Worm (Caenorhabditis elegans) whole organism, midembryonic: ENCODE data around the gene otpl-5.

Experiments
- T22C8.4 ChIP-seq: fragments of 200-800 bp; sonication (Bioruptor generic); IDR thresholded peaks from 2 replicates; pipeline ENCODE4 v1.3.6; 2022; ENCODE audit warnings: missing genetic modification characterization, missing compliant biosample characterization
- cog-1 ChIP-seq: sonication (generic microtip); optimal IDR thresholded peaks from 2 replicates; lab custom pipeline; 2016; ENCODE audit warnings: missing genetic modification characterization, missing compliant biosample characterization
- flt-1 ChIP-seq: fragments of 200-800 bp; sonication (Bioruptor generic); IDR thresholded peaks from 2 replicates; pipeline ENCODE4 v1.3.6; 2022; ENCODE audit warnings: missing genetic modification characterization, missing compliant biosample characterization
- klf-2 ChIP-seq: fragments of 200-800 bp; sonication (Bioruptor generic); conservative IDR thresholded peaks from 2 replicates; pipeline ENCODE4 v1.3.6; 2022; ENCODE audit warnings: missing genetic modification reagents, missing genetic modification characterization, missing compliant biosample characterization
- med-1 ChIP-seq: sonication (generic microtip); optimal IDR thresholded peaks from 2 replicates; lab custom pipeline; 2017; ENCODE audit warnings: missing genetic modification characterization, mild to moderate bottlenecking, missing compliant biosample characterization, antibody characterized with exemption, missing genetic modification reagents; ENCODE audit not compliant: insufficient read depth
- ref-1 ChIP-seq: fragments of 200-800 bp; sonication (Bioruptor generic); conservative IDR thresholded peaks from 2 replicates; pipeline ENCODE4 v1.3.6; 2022; ENCODE audit warnings: missing genetic modification reagents, missing genetic modification characterization, missing compliant biosample characterization
- tab-1 ChIP-seq: fragments of 200-800 bp; sonication (Bioruptor generic); IDR thresholded peaks from 2 replicates; pipeline ENCODE4 v1.3.6; 2022; ENCODE audit warnings: missing genetic modification characterization, missing compliant biosample characterization
- ztf-23 ChIP-seq: fragments of 200-800 bp; sonication (Bioruptor generic); IDR thresholded peaks from 2 replicates; pipeline ENCODE4 v1.3.6; 2022; ENCODE audit warnings: missing genetic modification reagents, missing genetic modification characterization, missing compliant biosample characterization
- ztf-29 ChIP-seq: fragments of 200-800 bp; sonication (Bioruptor generic); IDR thresholded peaks from 2 replicates; pipeline ENCODE4 v1.3.6; 2022; ENCODE audit warnings: missing genetic modification reagents, missing genetic modification characterization, missing compliant biosample characterization

otpl-5 gene

ce11 chrV:8529219-8529618 is at the start of gene otpl-5:
otpl-5 (plus strand) TSS chrV:8529519.
- TF ChIP-seq ref-1 (GFP tag; lab: Robert Waterston, UW) = no peak
- no peak for TF ChIP-seq med-1 (GFP tag; lab: Kevin White, UChicago)
- no peak for TF ChIP-seq ztf-29 (GFP tag; lab: Robert Waterston, UW)
- TF ChIP-seq T22C8.4 = no peak
- TF ChIP-seq tab-1 (GFP tag; lab: Robert Waterston, UW) = no peak
- TF ChIP-seq cog-1 (tag; lab: Kevin White, UChicago) = no peak
- TF ChIP-seq klf-2 (GFP tag; lab: Robert Waterston, UW) = no peak
- TF ChIP-seq ztf-23 (GFP tag; lab: Robert Waterston, UW) = no peak

- no peak for TF ChIP-seq tab-1 (GFP tag; lab: Robert Waterston, UW)
- no peak for TF ChIP-seq flt-1
- TF ChIP-seq ztf-29 (GFP tag; lab: Robert Waterston, UW) = no peak
- TF ChIP-seq cog-1 (tag; lab: Kevin White, UChicago) = no peak
- no peak for TF ChIP-seq ztf-23 (GFP tag; lab: Robert Waterston, UW)
- no peak for TF ChIP-seq klf-2 (GFP tag; lab: Robert Waterston, UW)
- no peak for TF ChIP-seq med-1 (GFP tag; lab: Kevin White, UChicago)
- no peak for TF ChIP-seq ref-1 (GFP tag; lab: Robert Waterston, UW)
- TF ChIP-seq T22C8.4 = no peak
Measured at ce11 chrV:8481274-8481673, 48.0 kb upstream of the otpl-5 start.

- no peak for TF ChIP-seq med-1 (GFP tag; lab: Kevin White, UChicago)
- no peak for TF ChIP-seq tab-1 (GFP tag; lab: Robert Waterston, UW)
- no peak for TF ChIP-seq ref-1 (GFP tag; lab: Robert Waterston, UW)
- no peak for TF ChIP-seq ztf-29 (GFP tag; lab: Robert Waterston, UW)
- TF ChIP-seq cog-1 (tag; lab: Kevin White, UChicago) = no peak
- TF ChIP-seq flt-1 = no peak
- TF ChIP-seq ztf-23 (GFP tag; lab: Robert Waterston, UW) = no peak
- no peak for TF ChIP-seq klf-2 (GFP tag; lab: Robert Waterston, UW)
- TF ChIP-seq T22C8.4 = no peak
Measured at ce11 chrV:8494260-8494939, 34.9 kb upstream of the otpl-5 start, which contains the start of gene pxn-1. pxn-1 (plus strand) TSS chrV:8494889.

DNA sequence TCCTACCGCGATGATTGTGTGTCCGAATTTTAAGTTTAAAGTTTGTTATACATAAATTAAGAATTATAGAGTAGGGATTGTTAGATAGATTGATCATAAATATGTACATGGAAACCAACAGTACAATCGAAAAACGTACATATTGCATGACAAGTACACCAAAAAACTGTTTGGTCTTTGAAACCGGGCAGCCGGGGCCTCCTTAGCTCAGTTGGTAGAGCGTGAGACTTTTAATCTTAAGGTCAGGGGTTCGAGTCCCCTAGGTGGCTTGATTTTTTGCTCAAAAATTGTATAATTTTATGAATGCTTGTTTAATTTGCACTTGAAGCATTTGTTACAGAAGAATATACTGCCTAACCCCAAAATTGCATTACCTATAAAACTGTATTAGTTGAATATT is 34.2 kb upstream of the otpl-5 start:
- TF ChIP-seq cog-1 (tag; lab: Kevin White, UChicago) (no peak), med-1 (GFP tag; lab: Kevin White, UChicago) (no peak), ztf-23 (GFP tag; lab: Robert Waterston, UW) (no peak), tab-1 (GFP tag; lab: Robert Waterston, UW) (no peak), klf-2 (GFP tag; lab: Robert Waterston, UW) (no peak), ref-1 (GFP tag; lab: Robert Waterston, UW) (no peak), ztf-29 (GFP tag; lab: Robert Waterston, UW) (no peak), T22C8.4 (no peak), flt-1 (no peak)

ce11 chrV:8495965-8496364 is 33.4 kb upstream of the otpl-5 start:
- TF ChIP-seq tab-1 (GFP tag; lab: Robert Waterston, UW) (0 out of 2 replicates have a peak, but pooled peaks have one; percentile 8), ztf-29 (GFP tag; lab: Robert Waterston, UW) (no peak)

DNA sequence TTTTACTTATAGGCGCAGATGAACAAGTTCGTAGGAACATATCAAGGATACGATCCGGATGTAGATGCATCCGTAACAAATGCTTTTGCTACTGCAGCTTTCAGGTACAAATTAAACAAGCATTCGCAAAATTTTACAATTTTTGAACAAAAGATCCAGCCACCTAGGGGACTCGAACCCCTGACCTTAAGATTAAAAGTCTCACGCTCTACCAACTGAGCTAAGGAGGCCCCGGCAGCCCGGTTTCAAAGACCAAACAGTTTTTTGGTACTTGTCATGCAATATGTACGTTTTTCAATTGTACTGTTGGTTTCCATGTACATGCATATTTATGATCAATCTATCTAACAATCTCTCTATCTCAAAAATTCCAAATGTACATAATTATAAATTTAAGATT is 29.9 kb upstream of the otpl-5 start:
- TF ChIP-seq klf-2 (GFP tag; lab: Robert Waterston, UW) = no peak
- no peak for TF ChIP-seq cog-1 (tag; lab: Kevin White, UChicago)
- TF ChIP-seq flt-1 = no peak
- no peak for TF ChIP-seq ref-1 (GFP tag; lab: Robert Waterston, UW)
- no peak for TF ChIP-seq med-1 (GFP tag; lab: Kevin White, UChicago)
- TF ChIP-seq ztf-23 (GFP tag; lab: Robert Waterston, UW) = no peak
- no peak for TF ChIP-seq tab-1 (GFP tag; lab: Robert Waterston, UW)
- no peak for TF ChIP-seq T22C8.4
- TF ChIP-seq ztf-29 (GFP tag; lab: Robert Waterston, UW) = no peak

- TF ChIP-seq ztf-23 (GFP tag; lab: Robert Waterston, UW) (peak; percentile 99), ztf-29 (GFP tag; lab: Robert Waterston, UW) (peak; percentile 99), cog-1 (tag; lab: Kevin White, UChicago) (peak; percentile 97), tab-1 (GFP tag; lab: Robert Waterston, UW) (peak; percentile 100), flt-1 (peak; percentile 99), med-1 (GFP tag; lab: Kevin White, UChicago) (peak; percentile 93), T22C8.4 (peak; percentile 98), ref-1 (GFP tag; lab: Robert Waterston, UW) (peak; percentile 98), klf-2 (GFP tag; lab: Robert Waterston, UW) (peak; percentile 100)
Measured at ce11 chrV:8500348-8500747, 29.0 kb upstream of the otpl-5 start.

ce11 chrV:8507324-8507723 is 22.0 kb upstream of the otpl-5 start, which contains the start of gene ZK994.6:
ZK994.6 (minus strand) TSS chrV:8507424.
- no peak for TF ChIP-seq ztf-29 (GFP tag; lab: Robert Waterston, UW)
- TF ChIP-seq ztf-23 (GFP tag; lab: Robert Waterston, UW) = no peak
- TF ChIP-seq ref-1 (GFP tag; lab: Robert Waterston, UW) = no peak
- no peak for TF ChIP-seq T22C8.4
- no peak for TF ChIP-seq cog-1 (tag; lab: Kevin White, UChicago)
- TF ChIP-seq flt-1 = no peak
- TF ChIP-seq klf-2 (GFP tag; lab: Robert Waterston, UW) = no peak

ce11 chrV:8513361-8513760 is 16.0 kb upstream of the otpl-5 start, which contains the start of gene F45F2.9:
F45F2.9 (minus strand) TSS chrV:8513461.
- TF ChIP-seq ztf-29 (GFP tag; lab: Robert Waterston, UW) (no peak), ztf-23 (GFP tag; lab: Robert Waterston, UW) (no peak), T22C8.4 (no peak), ref-1 (GFP tag; lab: Robert Waterston, UW) (no peak), med-1 (GFP tag; lab: Kevin White, UChicago) (no peak), tab-1 (GFP tag; lab: Robert Waterston, UW) (no peak), cog-1 (tag; lab: Kevin White, UChicago) (no peak), flt-1 (no peak), klf-2 (GFP tag; lab: Robert Waterston, UW) (no peak)
